Worm (Caenorhabditis elegans): ENCODE results near the gene Y32G9A.2.
A peak's percentile ranks its signal among the peaks of the same experiment; 100 is the strongest.

Y32G9A.2 gene

DNA sequence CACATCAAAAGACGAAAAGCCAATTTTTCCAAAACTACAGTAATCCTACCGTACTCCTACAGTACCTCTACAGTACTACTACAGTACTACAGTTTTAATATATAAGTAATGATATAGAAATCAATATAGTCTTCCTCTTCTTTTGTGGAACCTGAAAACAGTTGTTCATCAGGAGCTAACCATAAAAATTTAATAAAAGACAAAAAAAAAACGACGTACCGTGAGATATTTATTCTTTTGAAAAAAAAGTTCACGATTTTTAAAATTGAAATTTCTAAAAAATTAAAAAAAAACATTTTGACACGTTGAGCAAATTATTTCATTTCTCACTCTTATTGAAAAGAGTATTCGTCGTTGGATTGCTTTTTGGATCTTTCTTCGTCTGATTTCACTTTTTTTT is 7.2 kb upstream of the Y32G9A.2 start, which contains the start of gene Y32G9A.3:
Y32G9A.3 (plus strand) TSS at position 301 of the 400 bp plus-strand sequence.
- TF ChIP-seq hmg-11 (tag; optimal IDR thresholded peaks at IDR 0.05): no peak
- no peak for TF ChIP-seq fos-1 (tag; optimal IDR thresholded peaks at IDR 0.05)
- no peak for TF ChIP-seq pqm-1 (tag; optimal IDR thresholded peaks at IDR 0.05)
- TF ChIP-seq nhr-25 (tag; optimal IDR thresholded peaks at IDR 0.05): no peak
- TF ChIP-seq nhr-43 (tag; optimal IDR thresholded peaks at IDR 0.05; ENCODE audit: poor library complexity, severe bottlenecking): no peak
- no peak for TF ChIP-seq eor-1 (tag; optimal IDR thresholded peaks at IDR 0.05)
- TF ChIP-seq nhr-28 (tag; optimal IDR thresholded peaks at IDR 0.05): no peak
- no peak for TF ChIP-seq ceh-28 (tag; optimal IDR thresholded peaks at IDR 0.05)
- TF ChIP-seq egl-5 (tag; optimal IDR thresholded peaks at IDR 0.05): no peak
- no peak for TF ChIP-seq sea-2 (GFP tag; optimal IDR thresholded peaks at IDR 0.05)
- TF ChIP-seq nhr-67 (tag; optimal IDR thresholded peaks at IDR 0.05): no peak
- TF ChIP-seq ceh-16 (tag; optimal IDR thresholded peaks at IDR 0.05): no peak
- TF ChIP-seq ztf-11 (tag; optimal IDR thresholded peaks at IDR 0.05): no peak

DNA sequence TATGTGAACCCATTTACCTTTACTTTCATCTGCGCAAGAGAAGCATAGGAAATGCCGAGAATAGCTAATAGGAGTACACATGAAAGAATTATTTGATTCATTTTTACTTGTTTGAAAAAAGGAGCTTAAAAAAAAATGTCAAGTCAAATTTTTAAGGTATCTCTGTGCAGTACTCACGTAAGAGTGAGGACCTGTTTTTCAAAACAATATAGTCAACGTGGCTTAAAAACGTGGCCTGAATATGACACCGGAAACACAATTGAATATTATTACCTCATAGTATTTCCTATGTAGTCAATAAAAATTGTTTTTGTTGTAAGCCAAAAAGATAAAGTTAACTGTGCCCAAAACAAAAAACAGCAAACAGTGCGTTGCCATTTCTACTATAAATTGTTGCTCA is 1.8 kb downstream of the Y32G9A.2 start, which contains the start of gene Y32G9A.12:
Y32G9A.12 (minus strand) TSS at position 101 of the 400 bp plus-strand sequence.
- no peak for TF ChIP-seq mdl-1 (tag; optimal IDR thresholded peaks at IDR 0.05)
- TF ChIP-seq fkh-2 (tag; optimal IDR thresholded peaks at IDR 0.05): no peak
- TF ChIP-seq fkh-10 (GFP tag; optimal IDR thresholded peaks at IDR 0.05): no peak
- no peak for TF ChIP-seq nhr-28 (tag; optimal IDR thresholded peaks at IDR 0.05)
- TF ChIP-seq pqm-1 (tag; optimal IDR thresholded peaks at IDR 0.05): no peak
- TF ChIP-seq ceh-82 (tag; optimal IDR thresholded peaks at IDR 0.05): no peak
- no peak for TF ChIP-seq hmg-11 (tag; optimal IDR thresholded peaks at IDR 0.05)
- TF ChIP-seq unc-39 (tag; optimal IDR thresholded peaks at IDR 0.05): no peak
- no peak for TF ChIP-seq nfya-1 (tag; optimal IDR thresholded peaks at IDR 0.05; ENCODE audit: insufficient read depth)
- no peak for TF ChIP-seq nhr-43 (tag; optimal IDR thresholded peaks at IDR 0.05; ENCODE audit: poor library complexity, severe bottlenecking)
- TF ChIP-seq zag-1 (tag; optimal IDR thresholded peaks at IDR 0.05): no peak
- TF ChIP-seq R02D3.7 (tag; optimal IDR thresholded peaks at IDR 0.05): no peak
- TF ChIP-seq ama-1 (optimal IDR thresholded peaks at IDR 0.05): no peak
- TF ChIP-seq nhr-25 (tag; optimal IDR thresholded peaks at IDR 0.05): no peak
- TF ChIP-seq nhr-237 (tag; optimal IDR thresholded peaks at IDR 0.05): no peak
- no peak for TF ChIP-seq ceh-16 (tag; optimal IDR thresholded peaks at IDR 0.05)
- no peak for TF ChIP-seq egl-27 (tag; optimal IDR thresholded peaks at IDR 0.05)
- no peak for TF ChIP-seq nhr-23 (tag; optimal IDR thresholded peaks at IDR 0.05)

DNA sequence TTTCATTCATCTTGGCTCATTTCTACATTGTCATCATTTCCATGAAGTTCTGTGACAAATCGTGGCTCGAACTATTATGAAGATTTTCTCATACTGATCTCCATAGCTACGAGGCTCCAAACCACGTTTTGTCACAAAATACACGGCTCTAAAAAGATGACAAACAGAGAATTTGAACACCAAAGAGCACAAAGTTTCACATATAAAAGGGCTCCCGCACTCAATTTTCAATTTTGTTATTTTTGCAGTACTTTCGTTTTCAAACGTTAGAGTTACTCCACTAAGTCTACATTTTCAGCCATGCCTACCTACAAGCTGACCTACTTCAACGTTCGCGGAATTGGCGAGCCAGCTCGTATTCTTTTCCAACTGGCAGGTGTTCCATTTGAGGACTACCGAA is 3.0 kb downstream of the Y32G9A.2 start, which contains the start of gene gst-37:
gst-37 (plus strand) TSS at position 301 of the 400 bp plus-strand sequence.
- TF ChIP-seq nhr-237 (tag; optimal IDR thresholded peaks at IDR 0.05): no peak
- no peak for TF ChIP-seq nhr-23 (tag; optimal IDR thresholded peaks at IDR 0.05)
- no peak for TF ChIP-seq tbx-2 (tag; optimal IDR thresholded peaks at IDR 0.05)
- TF ChIP-seq ZK546.5 (tag; optimal IDR thresholded peaks at IDR 0.05): no peak
- TF ChIP-seq unc-62 (GFP tag; optimal IDR thresholded peaks at IDR 0.05): no peak
- TF ChIP-seq elt-3 (tag; optimal IDR thresholded peaks at IDR 0.05): no peak
- no peak for TF ChIP-seq ceh-82 (tag; optimal IDR thresholded peaks at IDR 0.05)
- TF ChIP-seq egl-27 (tag; optimal IDR thresholded peaks at IDR 0.05): no peak
- TF ChIP-seq ztf-4 (tag; optimal IDR thresholded peaks at IDR 0.05): no peak
- no peak for TF ChIP-seq nhr-67 (tag; optimal IDR thresholded peaks at IDR 0.05)
- TF ChIP-seq ztf-11 (tag; optimal IDR thresholded peaks at IDR 0.05): no peak
- no peak for TF ChIP-seq pha-4 (tag; optimal IDR thresholded peaks at IDR 0.05)
- TF ChIP-seq elt-2 (tag; optimal IDR thresholded peaks at IDR 0.05): no peak
- no peak for TF ChIP-seq elt-1 (tag; optimal IDR thresholded peaks at IDR 0.05)
- TF ChIP-seq lin-15B (tag; optimal IDR thresholded peaks at IDR 0.05): no peak
- no peak for TF ChIP-seq lsy-12 (tag; optimal IDR thresholded peaks at IDR 0.05)
- TF ChIP-seq zag-1 (tag; optimal IDR thresholded peaks at IDR 0.05): no peak
- no peak for TF ChIP-seq nfya-1 (tag; optimal IDR thresholded peaks at IDR 0.05; ENCODE audit: insufficient read depth)

DNA sequence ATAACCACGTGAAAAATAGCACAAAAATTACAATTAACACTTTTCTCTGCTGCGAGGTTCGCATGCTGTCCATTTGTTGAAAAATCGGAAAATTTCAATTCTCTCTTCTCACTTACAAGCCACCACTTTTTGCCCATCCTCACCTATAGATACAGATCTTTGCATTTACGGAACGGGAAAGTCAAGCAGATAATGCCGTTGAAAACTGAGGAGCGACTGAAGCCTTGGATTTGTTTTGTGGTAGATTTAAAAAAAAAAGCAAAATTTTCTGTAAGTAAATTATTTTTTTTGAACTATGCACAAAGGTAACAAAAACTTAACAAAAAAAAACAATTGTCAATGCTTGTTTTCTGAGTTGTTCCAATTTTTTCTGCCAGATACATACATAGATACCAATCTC is 7.2 kb downstream of the Y32G9A.2 start, which contains the start of gene T06A1.1:
T06A1.1 (minus strand) TSS at position 101 of the 400 bp plus-strand sequence.
- TF ChIP-seq fkh-2 (tag; optimal IDR thresholded peaks at IDR 0.05): no peak

DNA sequence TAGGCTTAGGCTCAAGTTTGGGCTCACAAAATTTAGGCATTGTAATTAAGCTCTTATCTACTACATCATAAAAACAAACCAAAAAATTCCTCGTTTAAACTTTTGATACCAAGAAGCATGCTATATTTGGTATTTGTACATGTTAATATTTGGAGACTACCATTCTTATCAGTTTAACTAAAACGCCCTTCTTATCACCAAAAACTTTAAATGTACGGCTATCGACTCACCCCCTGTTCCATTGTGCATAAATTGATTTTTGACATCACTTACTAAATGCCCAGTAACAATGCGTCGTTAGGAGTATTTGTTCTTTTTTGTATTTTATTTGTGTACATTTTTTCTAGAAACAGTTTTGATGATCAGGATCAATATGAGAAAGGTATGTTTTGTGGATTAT is 8.7 kb downstream of the Y32G9A.2 start, which contains the start of gene T06A1.5:
T06A1.5 (plus strand) TSS at position 209 of the 400 bp plus-strand sequence.
- TF ChIP-seq pqm-1 (tag; optimal IDR thresholded peaks at IDR 0.05) (peak; percentile 89), elt-2 (tag; optimal IDR thresholded peaks at IDR 0.05) (peak; percentile 87), nhr-67 (tag; optimal IDR thresholded peaks at IDR 0.05) (no peak)

All from whole organism, L3 larva.